Worm (Caenorhabditis elegans) whole organism, mixed stage, embryonic: ENCODE results near the gene F14E5.8.

ENCODE experiments used
- M03D4.4 ChIP-seq: sonication (generic microtip); optimal IDR thresholded peaks from 2 replicates; lab custom pipeline; 2017; ENCODE audit warnings: mild to moderate bottlenecking, missing genetic modification characterization, missing compliant biosample characterization
- bed-3 ChIP-seq: fragments of 200-800 bp; sonication (Bioruptor generic); optimal IDR thresholded peaks from 3 replicates; lab custom pipeline; 2018; ENCODE audit warnings: mild to moderate bottlenecking, missing genetic modification characterization, moderate library complexity, missing compliant biosample characterization
- blmp-1 ChIP-seq: fragments of 150-350 bp; optimal IDR thresholded peaks from 2 replicates; lab custom pipeline; 2014; ENCODE audit warnings: missing biosample characterization, missing genetic modification characterization
- ceh-39 ChIP-seq: fragments of 150-350 bp; optimal IDR thresholded peaks from 2 replicates; lab custom pipeline; 2014; ENCODE audit warnings: missing biosample characterization, missing genetic modification characterization
- ceh-43 ChIP-seq: fragments of 200-800 bp; sonication (Bioruptor generic); optimal IDR thresholded peaks from 2 replicates; lab custom pipeline; 2018; ENCODE audit warnings: mild to moderate bottlenecking, missing genetic modification characterization, moderate library complexity, missing compliant biosample characterization
- ceh-83 ChIP-seq: fragments of 200-800 bp; sonication (Bioruptor generic); optimal IDR thresholded peaks from 2 replicates; lab custom pipeline; 2018; ENCODE audit warnings: mild to moderate bottlenecking, missing genetic modification characterization, missing compliant biosample characterization
- ces-1 ChIP-seq: fragments of 150-350 bp; optimal IDR thresholded peaks from 2 replicates; lab custom pipeline; 2014; ENCODE audit warnings: missing biosample characterization, missing genetic modification reagents, missing genetic modification characterization
- drap-1 ChIP-seq: fragments of 200-800 bp; sonication (Bioruptor generic); optimal IDR thresholded peaks from 3 replicates; lab custom pipeline; 2018; ENCODE audit warnings: mild to moderate bottlenecking, missing genetic modification characterization, missing compliant biosample characterization
- elt-1 ChIP-seq: sonication (generic microtip); optimal IDR thresholded peaks from 2 replicates; lab custom pipeline; 2017; ENCODE audit warnings: missing genetic modification characterization, mild to moderate bottlenecking, missing compliant biosample characterization, antibody characterized with exemption, moderate library complexity, borderline replicate concordance; ENCODE audit not compliant: insufficient read depth
- elt-3 ChIP-seq: fragments of 150-350 bp; optimal IDR thresholded peaks from 2 replicates; lab custom pipeline; 2014; ENCODE audit warnings: missing biosample characterization, missing genetic modification characterization
- flh-1 ChIP-seq: fragments of 200-800 bp; sonication (Bioruptor generic); optimal IDR thresholded peaks from 2 replicates; lab custom pipeline; 2018; ENCODE audit warnings: mild to moderate bottlenecking, missing genetic modification characterization, moderate library complexity, missing compliant biosample characterization
- ham-2 ChIP-seq: fragments of 200-800 bp; sonication (Bioruptor generic); optimal IDR thresholded peaks from 2 replicates; lab custom pipeline; 2018; ENCODE audit warnings: mild to moderate bottlenecking, missing genetic modification characterization, missing compliant biosample characterization
- hlh-1 ChIP-seq: fragments of 150-350 bp; optimal IDR thresholded peaks from 2 replicates; lab custom pipeline; 2014; ENCODE audit warnings: missing biosample characterization, missing genetic modification reagents, missing genetic modification characterization
- lin-13 ChIP-seq: fragments of 150-350 bp; optimal IDR thresholded peaks from 2 replicates; lab custom pipeline; 2014; ENCODE audit warnings: missing biosample characterization, missing genetic modification characterization
- lin-32 ChIP-seq: fragments of 200-800 bp; sonication (Bioruptor generic); optimal IDR thresholded peaks from 2 replicates; lab custom pipeline; 2018; ENCODE audit warnings: mild to moderate bottlenecking, missing genetic modification characterization, missing compliant biosample characterization
- lsy-2 ChIP-seq: fragments of 150-350 bp; optimal IDR thresholded peaks from 2 replicates; lab custom pipeline; 2014; ENCODE audit warnings: missing biosample characterization, missing genetic modification characterization
- mep-1 ChIP-seq: fragments of 150-350 bp; optimal IDR thresholded peaks from 2 replicates; lab custom pipeline; 2017; ENCODE audit warnings: missing biosample characterization, missing genetic modification reagents, missing genetic modification characterization, inconsistent platforms
- mls-2 ChIP-seq: sonication (generic microtip); optimal IDR thresholded peaks from 2 replicates; lab custom pipeline; 2016; ENCODE audit warnings: mild to moderate bottlenecking, missing genetic modification characterization, moderate library complexity, missing compliant biosample characterization
- nhr-2 ChIP-seq: fragments of 150-350 bp; optimal IDR thresholded peaks from 2 replicates; lab custom pipeline; 2014; ENCODE audit warnings: missing biosample characterization, missing genetic modification characterization
- nhr-237 ChIP-seq: fragments of 150-350 bp; optimal IDR thresholded peaks from 2 replicates; lab custom pipeline; 2014; ENCODE audit warnings: missing biosample characterization, missing genetic modification characterization
- nhr-28 ChIP-seq: fragments of 150-350 bp; optimal IDR thresholded peaks from 2 replicates; lab custom pipeline; 2014; ENCODE audit warnings: missing biosample characterization, missing genetic modification characterization
- nhr-76 ChIP-seq: sonication (generic microtip); optimal IDR thresholded peaks from 2 replicates; lab custom pipeline; 2017; ENCODE audit warnings: missing biosample characterization, missing genetic modification characterization
- pha-4 ChIP-seq: fragments of 150-350 bp; optimal IDR thresholded peaks from 2 replicates; lab custom pipeline; 2018; ENCODE audit warnings: missing biosample characterization, missing genetic modification reagents, missing genetic modification characterization
- sem-2 ChIP-seq: fragments of 200-800 bp; sonication (Bioruptor generic); optimal IDR thresholded peaks from 2 replicates; lab custom pipeline; 2018; ENCODE audit warnings: mild to moderate bottlenecking, missing genetic modification characterization, missing compliant biosample characterization
- snpc-4 ChIP-seq: fragments of 150-350 bp; optimal IDR thresholded peaks from 2 replicates; lab custom pipeline; 2014; ENCODE audit warnings: missing biosample characterization, missing genetic modification characterization
- sptf-1 ChIP-seq: sonication (generic microtip); optimal IDR thresholded peaks from 2 replicates; lab custom pipeline; 2017; ENCODE audit warnings: mild to moderate bottlenecking, missing genetic modification characterization, moderate library complexity, missing compliant biosample characterization
- unc-120 ChIP-seq: sonication (generic microtip); optimal IDR thresholded peaks from 2 replicates; lab custom pipeline; 2017; ENCODE audit warnings: missing genetic modification characterization, missing compliant biosample characterization; ENCODE audit not compliant: poor library complexity, severe bottlenecking
- unc-62 ChIP-seq: fragments of 150-350 bp; optimal IDR thresholded peaks from 2 replicates; lab custom pipeline; 2014; ENCODE audit warnings: missing biosample characterization, missing genetic modification reagents, missing genetic modification characterization
- zip-8 ChIP-seq: fragments of 150-350 bp; optimal IDR thresholded peaks from 2 replicates; lab custom pipeline; 2014; ENCODE audit warnings: missing biosample characterization, missing genetic modification characterization
- ztf-11 ChIP-seq: fragments of 150-350 bp; optimal IDR thresholded peaks from 2 replicates; lab custom pipeline; 2014; ENCODE audit warnings: missing biosample characterization, missing genetic modification characterization

Gene F14E5.8

ce11 chrII:8440792-8441191 lies 20.9 kb downstream of the F14E5.8 start:
- TF ChIP-seq nhr-28 (tag; lab: Kevin White, UChicago) = peak; percentile 17
- no peak for TF ChIP-seq ztf-11 (tag; lab: Kevin White, UChicago)
- TF ChIP-seq M03D4.4 (tag; lab: Kevin White, UChicago) = no peak
- no peak for TF ChIP-seq mls-2 (tag; lab: Kevin White, UChicago)

- no peak for TF ChIP-seq blmp-1 (tag; lab: Kevin White, UChicago)
- TF ChIP-seq ceh-83 = no peak
- no peak for TF ChIP-seq unc-62 (GFP tag; lab: Kevin White, UChicago)
- no peak for TF ChIP-seq ham-2 (GFP tag; lab: Kevin White, UChicago)
These were observed 21.6 kb downstream of the F14E5.8 start for ce11 chrII:8441519-8441918.

ce11 chrII:8442176-8442575 lies 22.3 kb downstream of the F14E5.8 start:
- TF ChIP-seq bed-3 (GFP tag; lab: Kevin White, UChicago) (no peak), ces-1 (GFP tag; lab: Kevin White, UChicago) (peak; percentile 4), ceh-39 (tag; lab: Kevin White, UChicago) (no peak), mep-1 (tag; lab: Kevin White, UChicago) (peak; percentile 73), unc-120 (tag; lab: Kevin White, UChicago) (peak; percentile 78), flh-1 (GFP tag; lab: Kevin White, UChicago) (no peak), ham-2 (GFP tag; lab: Kevin White, UChicago) (peak; percentile 33), lsy-2 (tag; lab: Kevin White, UChicago) (peak; percentile 92), lin-13 (tag; lab: Kevin White, UChicago) (peak; percentile 34), drap-1 (GFP tag; lab: Kevin White, UChicago) (no peak), hlh-1 (tag; lab: Kevin White, UChicago) (peak; percentile 3), M03D4.4 (tag; lab: Kevin White, UChicago) (no peak), elt-1 (no peak), lin-32 (GFP tag; lab: Kevin White, UChicago) (peak; percentile 17), nhr-237 (tag; lab: Kevin White, UChicago) (peak; percentile 47)
- TF ChIP-seq, all 35 proteins: peak for 9

- TF ChIP-seq lin-32 (GFP tag; lab: Kevin White, UChicago) (no peak), ceh-43 (no peak), ceh-39 (tag; lab: Kevin White, UChicago) (no peak), zip-8 (tag; lab: Kevin White, UChicago) (no peak), sptf-1 (tag; lab: Kevin White, UChicago) (no peak), ztf-11 (tag; lab: Kevin White, UChicago) (no peak), snpc-4 (tag; lab: Kevin White, UChicago) (no peak), nhr-237 (tag; lab: Kevin White, UChicago) (no peak), ceh-83 (no peak), nhr-28 (tag; lab: Kevin White, UChicago) (no peak), nhr-2 (tag; lab: Kevin White, UChicago) (no peak), lin-13 (tag; lab: Kevin White, UChicago) (no peak), drap-1 (GFP tag; lab: Kevin White, UChicago) (no peak)
These were observed 22.9 kb downstream of the F14E5.8 start, which contains the start of gene eif-3.G for ce11 chrII:8442717-8443223. eif-3.G (plus strand) TSS chrII:8442767.

- no peak for TF ChIP-seq elt-3
- TF ChIP-seq ceh-39 (tag; lab: Kevin White, UChicago) = no peak
- no peak for TF ChIP-seq flh-1 (GFP tag; lab: Kevin White, UChicago)
- TF ChIP-seq drap-1 (GFP tag; lab: Kevin White, UChicago) = no peak
- no peak for TF ChIP-seq M03D4.4 (tag; lab: Kevin White, UChicago)
- no peak for TF ChIP-seq sem-2 (GFP tag; lab: Kevin White, UChicago)
- TF ChIP-seq blmp-1 (tag; lab: Kevin White, UChicago) = no peak
- TF ChIP-seq ceh-83 = no peak
- TF ChIP-seq mep-1 (tag; lab: Kevin White, UChicago) = no peak
- no peak for TF ChIP-seq nhr-76 (tag; lab: Kevin White, UChicago)
- TF ChIP-seq pha-4 (tag; lab: Kevin White, UChicago) = no peak
- no peak for TF ChIP-seq zip-8 (tag; lab: Kevin White, UChicago)
- no peak for TF ChIP-seq hlh-1 (tag; lab: Kevin White, UChicago)
- no peak for TF ChIP-seq nhr-237 (tag; lab: Kevin White, UChicago)
- no peak for TF ChIP-seq lsy-2 (tag; lab: Kevin White, UChicago)
- TF ChIP-seq lin-13 (tag; lab: Kevin White, UChicago) = no peak
- no peak for TF ChIP-seq ham-2 (GFP tag; lab: Kevin White, UChicago)
- TF ChIP-seq, all 35 proteins: peak for 0
These were observed 24.1 kb downstream of the F14E5.8 start, which contains the start of gene evl-20 for ce11 chrII:8444007-8444406. evl-20 (plus strand) TSS chrII:8444307.
